Worm (Caenorhabditis elegans) whole organism, late embryonic: ENCODE measurements around the gene F59A1.6.

Experiments
- ahr-1 ChIP-seq: sonication (generic microtip); optimal IDR thresholded peaks from 2 replicates; lab custom pipeline; 2016; ENCODE audit warnings: missing genetic modification characterization, missing compliant biosample characterization
- ceh-19 ChIP-seq: fragments of 200-800 bp; sonication (Bioruptor generic); optimal IDR thresholded peaks from 2 replicates; lab custom pipeline; 2018; ENCODE audit warnings: mild to moderate bottlenecking, missing genetic modification characterization, missing compliant biosample characterization
- ceh-9 ChIP-seq: sonication (generic microtip); optimal IDR thresholded peaks from 2 replicates; lab custom pipeline; 2016; ENCODE audit warnings: mild to moderate bottlenecking, missing genetic modification characterization, inconsistent platforms, missing compliant biosample characterization
- elt-4 ChIP-seq: sonication (generic microtip); optimal IDR thresholded peaks from 2 replicates; lab custom pipeline; 2016; ENCODE audit warnings: missing genetic modification characterization, missing compliant biosample characterization
- hlh-30 ChIP-seq: sonication (generic microtip); optimal IDR thresholded peaks from 2 replicates; lab custom pipeline; 2017; ENCODE audit warnings: antibody characterized with exemption, missing genetic modification characterization, missing compliant biosample characterization; ENCODE audit not compliant: insufficient read depth
- pha-4 ChIP-seq: fragments of 150-350 bp; optimal IDR thresholded peaks from 2 replicates; lab custom pipeline; 2018; ENCODE audit warnings: missing biosample characterization, missing genetic modification reagents, missing genetic modification characterization
- pqm-1 ChIP-seq: sonication (generic microtip); optimal IDR thresholded peaks from 2 replicates; lab custom pipeline; 2016; ENCODE audit warnings: missing genetic modification characterization, missing compliant biosample characterization
- unc-86 ChIP-seq: sonication (generic microtip); optimal IDR thresholded peaks from 2 replicates; lab custom pipeline; 2016; ENCODE audit warnings: missing genetic modification characterization, missing compliant biosample characterization

- no peak for TF ChIP-seq pha-4
- no peak for TF ChIP-seq ceh-9
- TF ChIP-seq ceh-19 (GFP tag; lab: Kevin White, UChicago): no peak
- no peak for TF ChIP-seq ahr-1 (tag; lab: Kevin White, UChicago)
- TF ChIP-seq pqm-1 (tag; lab: Kevin White, UChicago): no peak
- no peak for TF ChIP-seq hlh-30 (tag; lab: Kevin White, UChicago)
- no peak for TF ChIP-seq unc-86 (tag; lab: Kevin White, UChicago)
- TF ChIP-seq elt-4 (tag; lab: Kevin White, UChicago): no peak
These were observed 1.2 kb upstream of the F59A1.6 start, which contains the start of gene F59A1.15 for ce11 chrV:17683763-17684162.
